Worm (Caenorhabditis elegans) whole organism, mixed stage, embryonic: Measurements from ENCODE around the gene F54B3.1.

Source experiments
- M03D4.4 ChIP-seq: sonication (generic microtip); optimal IDR thresholded peaks from 2 replicates; lab custom pipeline; 2017; ENCODE audit warnings: mild to moderate bottlenecking, missing genetic modification characterization, missing compliant biosample characterization
- bed-3 ChIP-seq: fragments of 200-800 bp; sonication (Bioruptor generic); optimal IDR thresholded peaks from 3 replicates; lab custom pipeline; 2018; ENCODE audit warnings: mild to moderate bottlenecking, missing genetic modification characterization, moderate library complexity, missing compliant biosample characterization
- blmp-1 ChIP-seq: fragments of 150-350 bp; optimal IDR thresholded peaks from 2 replicates; lab custom pipeline; 2014; ENCODE audit warnings: missing biosample characterization, missing genetic modification characterization
- ceh-39 ChIP-seq: fragments of 150-350 bp; optimal IDR thresholded peaks from 2 replicates; lab custom pipeline; 2014; ENCODE audit warnings: missing biosample characterization, missing genetic modification characterization
- ceh-43 ChIP-seq: fragments of 200-800 bp; sonication (Bioruptor generic); optimal IDR thresholded peaks from 2 replicates; lab custom pipeline; 2018; ENCODE audit warnings: mild to moderate bottlenecking, missing genetic modification characterization, moderate library complexity, missing compliant biosample characterization
- ceh-83 ChIP-seq: fragments of 200-800 bp; sonication (Bioruptor generic); optimal IDR thresholded peaks from 2 replicates; lab custom pipeline; 2018; ENCODE audit warnings: mild to moderate bottlenecking, missing genetic modification characterization, missing compliant biosample characterization
- ces-1 ChIP-seq: fragments of 150-350 bp; optimal IDR thresholded peaks from 2 replicates; lab custom pipeline; 2014; ENCODE audit warnings: missing biosample characterization, missing genetic modification reagents, missing genetic modification characterization
- cnd-1 ChIP-seq: fragments of 200-800 bp; sonication (Bioruptor generic); optimal IDR thresholded peaks from 2 replicates; lab custom pipeline; 2018; ENCODE audit warnings: mild to moderate bottlenecking, missing genetic modification characterization, missing compliant biosample characterization
- drap-1 ChIP-seq: fragments of 200-800 bp; sonication (Bioruptor generic); optimal IDR thresholded peaks from 3 replicates; lab custom pipeline; 2018; ENCODE audit warnings: mild to moderate bottlenecking, missing genetic modification characterization, missing compliant biosample characterization
- elt-1 ChIP-seq: sonication (generic microtip); optimal IDR thresholded peaks from 2 replicates; lab custom pipeline; 2017; ENCODE audit warnings: missing genetic modification characterization, mild to moderate bottlenecking, missing compliant biosample characterization, antibody characterized with exemption, moderate library complexity, borderline replicate concordance; ENCODE audit not compliant: insufficient read depth
- elt-3 ChIP-seq: fragments of 150-350 bp; optimal IDR thresholded peaks from 2 replicates; lab custom pipeline; 2014; ENCODE audit warnings: missing biosample characterization, missing genetic modification characterization
- flh-1 ChIP-seq: fragments of 200-800 bp; sonication (Bioruptor generic); optimal IDR thresholded peaks from 2 replicates; lab custom pipeline; 2018; ENCODE audit warnings: mild to moderate bottlenecking, missing genetic modification characterization, moderate library complexity, missing compliant biosample characterization
- ham-2 ChIP-seq: fragments of 200-800 bp; sonication (Bioruptor generic); optimal IDR thresholded peaks from 2 replicates; lab custom pipeline; 2018; ENCODE audit warnings: mild to moderate bottlenecking, missing genetic modification characterization, missing compliant biosample characterization
- hlh-1 ChIP-seq: fragments of 150-350 bp; optimal IDR thresholded peaks from 2 replicates; lab custom pipeline; 2014; ENCODE audit warnings: missing biosample characterization, missing genetic modification reagents, missing genetic modification characterization
- lin-13 ChIP-seq: fragments of 150-350 bp; optimal IDR thresholded peaks from 2 replicates; lab custom pipeline; 2014; ENCODE audit warnings: missing biosample characterization, missing genetic modification characterization
- lin-32 ChIP-seq: fragments of 200-800 bp; sonication (Bioruptor generic); optimal IDR thresholded peaks from 2 replicates; lab custom pipeline; 2018; ENCODE audit warnings: mild to moderate bottlenecking, missing genetic modification characterization, missing compliant biosample characterization
- lsy-2 ChIP-seq: fragments of 150-350 bp; optimal IDR thresholded peaks from 2 replicates; lab custom pipeline; 2014; ENCODE audit warnings: missing biosample characterization, missing genetic modification characterization
- mab-5 ChIP-seq: fragments of 150-350 bp; optimal IDR thresholded peaks from 2 replicates; lab custom pipeline; 2014; ENCODE audit warnings: missing biosample characterization, missing genetic modification characterization
- mep-1 ChIP-seq: fragments of 150-350 bp; optimal IDR thresholded peaks from 2 replicates; lab custom pipeline; 2017; ENCODE audit warnings: missing biosample characterization, missing genetic modification reagents, missing genetic modification characterization, inconsistent platforms
- mls-2 ChIP-seq: sonication (generic microtip); optimal IDR thresholded peaks from 2 replicates; lab custom pipeline; 2016; ENCODE audit warnings: mild to moderate bottlenecking, missing genetic modification characterization, moderate library complexity, missing compliant biosample characterization
- nhr-12 ChIP-seq: fragments of 150-350 bp; optimal IDR thresholded peaks from 2 replicates; lab custom pipeline; 2014; ENCODE audit warnings: missing biosample characterization, missing genetic modification characterization
- nhr-2 ChIP-seq: fragments of 150-350 bp; optimal IDR thresholded peaks from 2 replicates; lab custom pipeline; 2014; ENCODE audit warnings: missing biosample characterization, missing genetic modification characterization
- nhr-237 ChIP-seq: fragments of 150-350 bp; optimal IDR thresholded peaks from 2 replicates; lab custom pipeline; 2014; ENCODE audit warnings: missing biosample characterization, missing genetic modification characterization
- nhr-28 ChIP-seq: fragments of 150-350 bp; optimal IDR thresholded peaks from 2 replicates; lab custom pipeline; 2014; ENCODE audit warnings: missing biosample characterization, missing genetic modification characterization
- nhr-76 ChIP-seq: sonication (generic microtip); optimal IDR thresholded peaks from 2 replicates; lab custom pipeline; 2017; ENCODE audit warnings: missing biosample characterization, missing genetic modification characterization
- pha-4 ChIP-seq: fragments of 150-350 bp; optimal IDR thresholded peaks from 2 replicates; lab custom pipeline; 2018; ENCODE audit warnings: missing biosample characterization, missing genetic modification reagents, missing genetic modification characterization
- sem-2 ChIP-seq: fragments of 200-800 bp; sonication (Bioruptor generic); optimal IDR thresholded peaks from 2 replicates; lab custom pipeline; 2018; ENCODE audit warnings: mild to moderate bottlenecking, missing genetic modification characterization, missing compliant biosample characterization
- snpc-4 ChIP-seq: fragments of 150-350 bp; optimal IDR thresholded peaks from 2 replicates; lab custom pipeline; 2014; ENCODE audit warnings: missing biosample characterization, missing genetic modification characterization
- sptf-1 ChIP-seq: sonication (generic microtip); optimal IDR thresholded peaks from 2 replicates; lab custom pipeline; 2017; ENCODE audit warnings: mild to moderate bottlenecking, missing genetic modification characterization, moderate library complexity, missing compliant biosample characterization
- tbx-8 ChIP-seq: fragments of 200-800 bp; sonication (Bioruptor generic); optimal IDR thresholded peaks from 2 replicates; lab custom pipeline; 2018; ENCODE audit warnings: mild to moderate bottlenecking, missing genetic modification characterization, moderate library complexity, missing compliant biosample characterization
- unc-120 ChIP-seq: sonication (generic microtip); optimal IDR thresholded peaks from 2 replicates; lab custom pipeline; 2017; ENCODE audit warnings: missing genetic modification characterization, missing compliant biosample characterization; ENCODE audit not compliant: poor library complexity, severe bottlenecking
- unc-39 ChIP-seq: fragments of 150-350 bp; optimal IDR thresholded peaks from 2 replicates; lab custom pipeline; 2014; ENCODE audit warnings: missing biosample characterization, missing genetic modification characterization
- unc-62 ChIP-seq: fragments of 150-350 bp; optimal IDR thresholded peaks from 2 replicates; lab custom pipeline; 2014; ENCODE audit warnings: missing biosample characterization, missing genetic modification reagents, missing genetic modification characterization
- zip-8 ChIP-seq: fragments of 150-350 bp; optimal IDR thresholded peaks from 2 replicates; lab custom pipeline; 2014; ENCODE audit warnings: missing biosample characterization, missing genetic modification characterization
- ztf-11 ChIP-seq: fragments of 150-350 bp; optimal IDR thresholded peaks from 2 replicates; lab custom pipeline; 2014; ENCODE audit warnings: missing biosample characterization, missing genetic modification characterization

Gene F54B3.1

DNA sequence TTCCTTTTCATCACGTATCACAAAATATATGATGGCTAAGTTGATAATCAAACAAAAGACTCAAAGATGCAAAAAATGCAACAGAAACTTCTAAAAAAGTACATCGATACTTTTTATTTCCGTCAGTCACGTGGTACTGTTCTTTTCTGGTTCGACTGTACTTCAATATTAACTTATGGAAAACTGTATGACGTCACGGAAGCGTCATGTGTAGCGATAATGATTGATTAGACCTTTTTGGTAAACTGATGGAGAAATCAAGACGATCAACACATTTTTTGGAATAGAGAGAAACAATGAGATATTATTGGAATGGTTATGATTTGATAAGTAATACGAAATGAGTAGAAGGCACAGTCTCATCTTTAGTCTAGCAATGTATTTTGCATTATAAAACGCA, 43.2 kb downstream of the F54B3.1 start:
- no peak for TF ChIP-seq pha-4 (tag; lab: Kevin White, UChicago)
- TF ChIP-seq ceh-39, result no peak
- TF ChIP-seq unc-120 (tag; lab: Kevin White, UChicago), result no peak
- TF ChIP-seq ceh-43, result no peak
- TF ChIP-seq snpc-4 (tag; lab: Kevin White, UChicago), result no peak
- TF ChIP-seq M03D4.4, result no peak
- TF ChIP-seq lin-32 (GFP tag; lab: Kevin White, UChicago), result no peak
- TF ChIP-seq unc-39 (tag; lab: Kevin White, UChicago), result no peak
- TF ChIP-seq, all 35 proteins: peak for 0

DNA sequence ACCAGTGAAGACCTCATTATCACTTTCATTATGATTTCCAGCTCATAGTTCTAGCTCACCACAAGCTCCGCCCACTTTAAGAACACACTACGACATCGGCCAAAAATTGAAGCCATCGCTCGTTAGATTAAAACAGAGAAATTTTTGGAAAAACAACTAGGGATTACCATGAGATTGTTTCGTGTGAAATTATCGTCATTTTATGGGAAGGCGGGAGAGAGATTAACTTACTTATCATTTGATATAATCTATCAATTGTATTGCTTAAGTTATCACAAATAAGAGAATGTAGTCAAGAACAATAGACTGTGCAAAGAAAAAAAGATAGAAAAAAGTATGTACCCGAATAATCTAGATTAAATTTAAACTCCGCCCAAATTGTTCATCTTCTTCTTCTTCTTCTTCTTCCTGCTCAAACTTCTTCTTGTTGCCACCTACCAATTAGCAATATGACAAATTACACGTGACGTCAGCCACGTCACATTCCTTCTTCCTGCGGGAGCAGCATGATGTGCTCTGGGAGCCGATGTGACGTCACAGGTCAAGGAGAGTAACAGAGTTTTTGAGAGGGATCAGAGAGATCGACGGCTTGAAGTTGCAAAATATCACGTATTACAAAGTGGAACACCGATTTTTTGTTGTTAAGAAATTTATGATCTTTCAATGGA, 49.1 kb downstream of the F54B3.1 start, which contains the start of gene nep-26:
Gene nep-26, minus strand, starts transcription at position 51 of the 668 bp plus-strand sequence.
- no peak for TF ChIP-seq unc-39 (tag; lab: Kevin White, UChicago)
- TF ChIP-seq nhr-237 (tag; lab: Kevin White, UChicago), result no peak
- TF ChIP-seq unc-62 (GFP tag; lab: Kevin White, UChicago), result peak; percentile 54
- no peak for TF ChIP-seq nhr-2 (tag; lab: Kevin White, UChicago)
- TF ChIP-seq sptf-1 (tag; lab: Kevin White, UChicago), result no peak
- TF ChIP-seq unc-120 (tag; lab: Kevin White, UChicago), result no peak
- TF ChIP-seq snpc-4 (tag; lab: Kevin White, UChicago), result no peak
- TF ChIP-seq flh-1 (GFP tag; lab: Kevin White, UChicago), result no peak
- no peak for TF ChIP-seq blmp-1 (tag; lab: Kevin White, UChicago)
- no peak for TF ChIP-seq nhr-28 (tag; lab: Kevin White, UChicago)
- no peak for TF ChIP-seq ceh-39
- no peak for TF ChIP-seq tbx-8 (GFP tag; lab: Kevin White, UChicago)
- no peak for TF ChIP-seq hlh-1
- TF ChIP-seq ceh-43, result no peak
- no peak for TF ChIP-seq cnd-1 (tag; lab: Kevin White, UChicago)
- no peak for TF ChIP-seq sem-2
- no peak for TF ChIP-seq pha-4 (tag; lab: Kevin White, UChicago)
- TF ChIP-seq zip-8 (tag; lab: Kevin White, UChicago), result peak; percentile 16
- TF ChIP-seq, all 35 proteins: peak for 2

DNA sequence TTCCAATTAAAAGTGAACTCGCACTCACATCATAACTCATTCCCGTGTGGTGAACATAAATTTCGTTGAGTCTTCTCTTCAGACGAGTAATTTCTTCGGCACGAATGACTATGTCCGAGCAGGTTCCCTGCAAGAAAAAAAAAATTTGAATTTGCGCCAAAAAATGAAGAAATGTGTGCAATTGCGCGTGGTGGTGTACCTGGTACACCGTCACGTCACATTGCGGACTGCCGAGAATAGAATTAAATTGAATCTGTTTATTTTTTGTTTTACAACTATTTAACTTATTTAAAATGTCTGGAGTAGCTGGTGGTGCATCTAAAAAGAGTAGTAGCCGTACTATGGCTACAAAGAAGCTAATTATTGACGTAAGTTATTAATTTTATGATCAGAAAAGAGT, 49.9 kb downstream of the F54B3.1 start, which contains the start of gene mdt-22:
Gene mdt-22, plus strand, starts transcription at position 263 of the 400 bp plus-strand sequence.
- TF ChIP-seq ces-1 (peak; percentile 92), pha-4 (tag; lab: Kevin White, UChicago) (peak; percentile 59), flh-1 (GFP tag; lab: Kevin White, UChicago) (no peak), zip-8 (tag; lab: Kevin White, UChicago) (no peak), unc-62 (GFP tag; lab: Kevin White, UChicago) (no peak), lin-13 (tag; lab: Kevin White, UChicago) (peak; percentile 81), blmp-1 (tag; lab: Kevin White, UChicago) (no peak), unc-39 (tag; lab: Kevin White, UChicago) (no peak), snpc-4 (tag; lab: Kevin White, UChicago) (no peak), ceh-83 (GFP tag; lab: Kevin White, UChicago) (no peak), sptf-1 (tag; lab: Kevin White, UChicago) (peak; percentile 72), ceh-43 (peak; percentile 26), ham-2 (GFP tag; lab: Kevin White, UChicago) (no peak), M03D4.4 (peak; percentile 66), mep-1 (tag; lab: Kevin White, UChicago) (peak; percentile 89), hlh-1 (peak; percentile 68), unc-120 (tag; lab: Kevin White, UChicago) (peak; percentile 96), bed-3 (GFP tag; lab: Kevin White, UChicago) (no peak), elt-1 (tag; lab: Kevin White, UChicago) (no peak), mls-2 (peak; percentile 39), nhr-2 (tag; lab: Kevin White, UChicago) (peak; percentile 2), lsy-2 (peak; percentile 81), nhr-28 (tag; lab: Kevin White, UChicago) (no peak), ztf-11 (tag; lab: Kevin White, UChicago) (no peak), drap-1 (GFP tag; lab: Kevin White, UChicago) (peak; percentile 70), nhr-12 (no peak), ceh-39 (peak; percentile 28), cnd-1 (tag; lab: Kevin White, UChicago) (peak; percentile 28), tbx-8 (GFP tag; lab: Kevin White, UChicago) (no peak), mab-5 (tag; lab: Kevin White, UChicago) (no peak), nhr-76 (tag; lab: Kevin White, UChicago) (no peak), nhr-237 (tag; lab: Kevin White, UChicago) (peak; percentile 52), sem-2 (no peak), elt-3 (peak; percentile 6), lin-32 (GFP tag; lab: Kevin White, UChicago) (no peak)
